In the genomic region with DNA sequence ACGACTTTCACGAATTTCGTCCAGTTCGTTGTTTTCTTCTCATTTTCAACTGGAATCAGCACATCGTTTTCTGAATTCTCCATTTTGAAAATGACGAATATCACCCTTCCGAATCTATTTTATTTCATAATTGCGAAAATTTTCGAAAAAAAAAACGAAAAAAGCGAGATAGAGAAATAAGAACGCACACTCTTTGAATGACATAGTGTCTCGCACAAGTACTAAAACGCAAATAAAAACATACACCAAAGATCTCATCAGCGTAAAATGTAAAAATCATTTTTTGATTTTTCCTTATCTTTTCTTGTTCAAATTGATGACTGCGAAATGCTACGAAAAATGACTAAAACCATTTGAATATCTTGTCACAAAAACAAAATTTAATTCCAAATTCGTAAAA, we compare ENCODE assay signal across 4 worm cellular contexts.
TF ChIP-seq lines count a peak whose summit lies in the region.

A gene (minus strand): TSS at position 101 of the 400 bp plus-strand sequence.

TF ChIP-seq in whole organism, L1 larva, 84 proteins besides CTCF, POLR2A, EP300 and RAD21:
- TF ChIP-seq nhr-85 (tag; lab: Kevin White, UChicago) (peak; percentile 30), ztf-11 (tag; optimal IDR thresholded peaks at IDR 0.05; lab: Kevin White, UChicago) (no peak)

TF ChIP-seq in whole organism, L2 larva, 48 proteins besides CTCF, POLR2A, EP300 and RAD21:
- TF ChIP-seq lin-13 (GFP tag; optimal IDR thresholded peaks at IDR 0.05; lab: Kevin White, UChicago) (no peak), alr-1 (tag; optimal IDR thresholded peaks at IDR 0.05; lab: Kevin White, UChicago) (no peak), C34F6.9 (tag; optimal IDR thresholded peaks at IDR 0.05; lab: Kevin White, UChicago) (peak; percentile 51)

TF ChIP-seq in whole organism, L4 larva, 104 proteins besides CTCF, POLR2A, EP300 and RAD21:
- peak; percentile 39 for TF ChIP-seq dmd-6 (GFP tag; IDR thresholded peaks at IDR 0.05; lab: Robert Waterston, UW)
- no peak for TF ChIP-seq aha-1 (tag; lab: Kevin White, UChicago)

TF ChIP-seq in whole organism, young adult, 124 proteins besides CTCF, POLR2A, EP300 and RAD21:
- TF ChIP-seq nhr-80 (tag; optimal IDR thresholded peaks at IDR 0.05; lab: Kevin White, UChicago) (peak; percentile 12), him-1 (tag; optimal IDR thresholded peaks at IDR 0.05; lab: Kevin White, UChicago) (no peak)
